Fruit fly (Drosophila melanogaster): ENCODE results near the gene Pdp.

Gene Pdp

DNA sequence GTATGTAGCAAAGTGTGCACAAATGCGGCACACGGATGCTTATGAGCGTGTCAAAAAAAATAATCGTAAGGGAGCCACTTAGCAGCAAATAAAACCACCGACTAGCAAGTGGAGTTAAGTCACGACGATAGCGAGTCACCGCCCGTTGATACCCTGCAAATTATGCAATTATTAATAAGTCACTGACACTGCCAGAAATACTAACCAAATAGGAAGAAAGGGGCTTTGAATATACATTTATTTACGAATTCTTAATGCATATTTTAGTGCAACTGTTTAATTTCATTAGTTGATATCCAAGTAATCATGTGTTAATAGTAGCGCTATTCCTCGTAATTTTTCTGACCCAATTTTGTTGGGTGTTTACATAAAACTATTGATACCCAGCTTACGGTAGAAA is 41.0 kb downstream of the Pdp start (continued):
- TF ChIP-seq pros (GFP tag; optimal IDR thresholded peaks at IDR 0.05) (no peak), lab (GFP tag; optimal IDR thresholded peaks at IDR 0.05) (peak; percentile 21), CG2202 (tag; optimal IDR thresholded peaks at IDR 0.05) (no peak), ssp (GFP tag; IDR thresholded peaks at IDR 0.05) (no peak), CG13894 (tag; optimal IDR thresholded peaks at IDR 0.05) (no peak), gem (tag; optimal IDR thresholded peaks at IDR 0.05) (peak; percentile 31), CG2678 (tag; optimal IDR thresholded peaks at IDR 0.05) (peak; percentile 23), CG11504 (tag; optimal IDR thresholded peaks at IDR 0.05) (peak; percentile 26), CG2120 (GFP tag; optimal IDR thresholded peaks at IDR 0.05) (peak; percentile 6), Trl (optimal IDR thresholded peaks at IDR 0.05) (no peak), Trl (GFP tag; optimal IDR thresholded peaks at IDR 0.05) (no peak), mld (GFP tag; IDR thresholded peaks at IDR 0.05; ENCODE audit: partially characterized antibody) (no peak), al (GFP tag; IDR thresholded peaks at IDR 0.05) (0 out of 2 replicates have a peak, but pooled peaks have one; percentile 9), CG8089 (GFP tag; optimal IDR thresholded peaks at IDR 0.05) (no peak), HLHmδ (GFP tag; optimal IDR thresholded peaks at IDR 0.05) (no peak), zen2 (GFP tag; IDR thresholded peaks at IDR 0.05; ENCODE audit: partially characterized antibody) (no peak), CG7357 (GFP tag; IDR thresholded peaks at IDR 0.05) (no peak), Pdp1 (GFP tag; optimal IDR thresholded peaks at IDR 0.05) (peak in 1 of 2 experiments; percentile 46), Sox102F (GFP tag; optimal IDR thresholded peaks at IDR 0.05) (peak; percentile 29), dmrt99B (tag; optimal IDR thresholded peaks at IDR 0.05) (peak; percentile 32), row (GFP tag; IDR thresholded peaks at IDR 0.05) (peak; percentile 47), Med (GFP tag) (peak; percentile 77), Atf6 (GFP tag; IDR thresholded peaks at IDR 0.05) (0 out of 2 replicates have a peak, but pooled peaks have one; percentile 35)

dm6 chrX:7692740-7693064 is 41.7 kb downstream of the Pdp start:
- TF ChIP-seq ind (GFP tag; optimal IDR thresholded peaks at IDR 0.05) (peak; percentile 71), Nf-YB (GFP tag; optimal IDR thresholded peaks at IDR 0.05) (peak; percentile 14), D19A (tag; optimal IDR thresholded peaks at IDR 0.05) (peak; percentile 46), lola (GFP tag; optimal IDR thresholded peaks at IDR 0.05) (peak in 1 of 3 experiments; percentile 17), pzg (GFP tag; optimal IDR thresholded peaks at IDR 0.05) (no peak), CG13287 (GFP tag; IDR thresholded peaks at IDR 0.05; ENCODE audit: partially characterized antibody) (no peak), CG2875 (GFP tag; optimal IDR thresholded peaks at IDR 0.05) (peak; percentile 2), CG14710 (tag; optimal IDR thresholded peaks at IDR 0.05) (peak; percentile 23), gsb-n (tag; optimal IDR thresholded peaks at IDR 0.05) (peak; percentile 64), CG12071 (GFP tag; optimal IDR thresholded peaks at IDR 0.05) (peak; percentile 51), disco-r (GFP tag; optimal IDR thresholded peaks at IDR 0.05) (peak; percentile 47), fru (optimal IDR thresholded peaks at IDR 0.05) (no peak), jing (GFP tag; optimal IDR thresholded peaks at IDR 0.05) (peak; percentile 27), CG13296 (GFP tag; optimal IDR thresholded peaks at IDR 0.05) (peak; percentile 63), bbx (GFP tag; IDR thresholded peaks at IDR 0.05; ENCODE audit: partially characterized antibody) (no peak), Eip74EF (GFP tag; optimal IDR thresholded peaks at IDR 0.05) (peak in 1 of 2 experiments; percentile 36), CG1792 (GFP tag; optimal IDR thresholded peaks at IDR 0.05) (peak; percentile 44), BtbVII (GFP tag; optimal IDR thresholded peaks at IDR 0.05) (peak; percentile 60), Abd-B (GFP tag; optimal IDR thresholded peaks at IDR 0.05) (no peak), GATAe (GFP tag; conservative IDR thresholded peaks at IDR 0.05) (no peak), CG4424 (GFP tag; optimal IDR thresholded peaks at IDR 0.05) (peak; percentile 46), Lhr (GFP tag; optimal IDR thresholded peaks at IDR 0.05) (no peak), luna (GFP tag; optimal IDR thresholded peaks at IDR 0.05) (peak; percentile 29), dati (GFP tag; IDR thresholded peaks at IDR 0.05) (no peak), pho (GFP tag; optimal IDR thresholded peaks at IDR 0.05) (peak; percentile 50), Asciz (GFP tag; optimal IDR thresholded peaks at IDR 0.05) (peak; percentile 62), CG12659 (GFP tag; optimal IDR thresholded peaks at IDR 0.05) (peak; percentile 28), so (GFP tag; IDR thresholded peaks at IDR 0.05) (peak; percentile 75; the same call in 2 of the 3 replicates)
